Worm (Caenorhabditis elegans) whole organism, dauer: ENCODE results near the gene C02B10.4.
"Not testable (repeated sequence)": the region's sequence is repeated elsewhere in the genome, so short reads cannot be mapped to it uniquely, and the experiment has no call there.

Source experiments
- unc-62 ChIP-seq: sonication (generic microtip); optimal IDR thresholded peaks from 2 replicates; lab custom pipeline; 2017; ENCODE audit warnings: missing biosample characterization, missing genetic modification reagents, missing genetic modification characterization

Gene C02B10.4

ce11 chrIV:5090993-5091793 lies at the start of gene C02B10.4, which contains the start of gene snpn-1:
C02B10.4 (plus strand) TSS chrIV:5091586.
snpn-1 (minus strand) TSS chrIV:5091043.
- no peak for TF ChIP-seq unc-62

- TF ChIP-seq unc-62 = no peak
These were observed 46.0 kb upstream of the C02B10.4 start, which contains the start of gene hot-9 for ce11 chrIV:5045389-5045788. hot-9 (minus strand) TSS chrIV:5045489.

- no peak for TF ChIP-seq unc-62
These were observed 37.1 kb upstream of the C02B10.4 start for ce11 chrIV:5054297-5054696.

- no peak for TF ChIP-seq unc-62
These were observed 35.3 kb upstream of the C02B10.4 start, which contains the start of gene msp-55 for ce11 chrIV:5055964-5056588. msp-55 (minus strand) TSS chrIV:5056014.

- no peak for TF ChIP-seq unc-62
These were observed 30.4 kb upstream of the C02B10.4 start, which contains the start of gene C09B9.7 for ce11 chrIV:5060984-5061383. C09B9.7 (minus strand) TSS chrIV:5061084.

ce11 chrIV:5062278-5062677 lies 29.1 kb upstream of the C02B10.4 start, which contains the start of gene msp-57:
msp-57 (plus strand) TSS chrIV:5062578.
- TF ChIP-seq unc-62 = not testable (repeated sequence)

ce11 chrIV:5063297-5063696 lies 28.1 kb upstream of the C02B10.4 start:
- no peak for TF ChIP-seq unc-62

ce11 chrIV:5064961-5065360 lies 26.4 kb upstream of the C02B10.4 start, which contains the start of gene msp-53:
msp-53 (minus strand) TSS chrIV:5065061.
- TF ChIP-seq unc-62 = not testable (repeated sequence)

- not testable (repeated sequence) for TF ChIP-seq unc-62
These were observed 24.5 kb upstream of the C02B10.4 start, which contains the start of gene ttbk-2.2 for ce11 chrIV:5066887-5067286. ttbk-2.2 (minus strand) TSS chrIV:5066987.

ce11 chrIV:5068541-5068940 lies 22.8 kb upstream of the C02B10.4 start, which contains the start of the genes R13H9.6 and rmd-6:
R13H9.6 (minus strand) TSS chrIV:5068641.
rmd-6 (plus strand) TSS chrIV:5068845.
- TF ChIP-seq unc-62 = not testable (repeated sequence)

- not testable (repeated sequence) for TF ChIP-seq unc-62
These were observed 20.8 kb upstream of the C02B10.4 start, which contains the start of gene C02B10.6 for ce11 chrIV:5070593-5070992. C02B10.6 (plus strand) TSS chrIV:5070893.

- TF ChIP-seq unc-62 = no peak
These were observed 17.6 kb upstream of the C02B10.4 start for ce11 chrIV:5073836-5074235.

- TF ChIP-seq unc-62 = no peak
These were observed 14.8 kb upstream of the C02B10.4 start for ce11 chrIV:5076607-5077006.

- no peak for TF ChIP-seq unc-62
These were observed 13.5 kb upstream of the C02B10.4 start for ce11 chrIV:5077918-5078317.

ce11 chrIV:5078846-5079245 lies 12.5 kb upstream of the C02B10.4 start:
- no peak for TF ChIP-seq unc-62

ce11 chrIV:5081122-5081521 lies 10.3 kb upstream of the C02B10.4 start:
- no peak for TF ChIP-seq unc-62

ce11 chrIV:5082900-5083530 lies 8.4 kb upstream of the C02B10.4 start, which contains the start of gene pygo-1:
pygo-1 (plus strand) TSS chrIV:5083303.
- no peak for TF ChIP-seq unc-62
